Worm (Caenorhabditis elegans): ENCODE measurements around the gene H01M10.1.

DNA sequence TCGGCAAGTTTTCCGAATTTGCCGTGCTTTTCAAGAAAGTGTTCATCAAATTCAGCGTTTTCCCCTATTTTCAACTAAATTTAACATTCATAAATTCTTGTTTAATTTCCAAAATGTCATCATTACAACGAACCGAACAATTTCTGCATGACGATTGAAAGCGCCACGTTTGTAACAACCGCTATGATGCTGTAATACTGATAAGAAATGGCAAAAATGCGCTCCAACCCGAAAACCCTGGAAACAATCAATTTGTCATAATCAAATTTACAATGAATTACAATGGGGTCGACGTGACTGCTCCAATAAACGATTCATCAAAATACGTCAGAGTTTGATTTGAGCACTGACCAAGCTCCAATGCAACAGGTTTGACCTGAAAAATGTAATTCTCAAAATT lies 35.7 kb downstream of the H01M10.1 start:
- TF ChIP-seq dmd-4 (tag; optimal IDR thresholded peaks at IDR 0.05; ENCODE audit: borderline replicate concordance), result no peak
- no peak for TF ChIP-seq elt-2 (tag; optimal IDR thresholded peaks at IDR 0.05)
- no peak for TF ChIP-seq npax-4 (tag; optimal IDR thresholded peaks at IDR 0.05)
- TF ChIP-seq fkh-6 (tag; optimal IDR thresholded peaks at IDR 0.05), result no peak
- no peak for TF ChIP-seq unc-55 (GFP tag; optimal IDR thresholded peaks at IDR 0.05)
- no peak for TF ChIP-seq ets-4 (tag; optimal IDR thresholded peaks at IDR 0.05)
- no peak for TF ChIP-seq ceh-9 (tag; optimal IDR thresholded peaks at IDR 0.05)

Measured in whole organism, late embryonic.